Fruit fly (Drosophila melanogaster): ENCODE measurements around the gene Saf6.

The Saf6 gene

dm6 chr2L:852647-853111 lies 36.9 kb upstream of the Saf6 start, which contains the start of the genes CG4291 and kraken (continued):
- TF ChIP-seq MTF-1 (GFP tag; optimal IDR thresholded peaks at IDR 0.05; ENCODE audit: borderline replicate concordance): peak; percentile 64
- TF ChIP-seq Abd-B (GFP tag; optimal IDR thresholded peaks at IDR 0.05): no peak
- TF ChIP-seq lola (GFP tag; optimal IDR thresholded peaks at IDR 0.05): peak in 1 of 3 experiments; percentile 4
- peak; percentile 56; the same call in 1 of the 3 replicates for TF ChIP-seq ase (GFP tag; IDR thresholded peaks at IDR 0.05)
- peak; percentile 21 for TF ChIP-seq Max (GFP tag; optimal IDR thresholded peaks at IDR 0.05)
- TF ChIP-seq unc-4 (GFP tag; IDR thresholded peaks at IDR 0.05; ENCODE audit: partially characterized antibody): peak; percentile 22; the same call in 1 of the 2 replicates
- TF ChIP-seq cwo (GFP tag; optimal IDR thresholded peaks at IDR 0.05): peak; percentile 54
- peak; percentile 49; the same call in 1 of the 2 replicates for TF ChIP-seq CG31441 (GFP tag; IDR thresholded peaks at IDR 0.05)
- peak; percentile 6; the same call in 1 of the 2 replicates for TF ChIP-seq peb (GFP tag; IDR thresholded peaks at IDR 0.05)
- peak; percentile 16; the same call in 1 of the 3 replicates for TF ChIP-seq tgo (GFP tag; IDR thresholded peaks at IDR 0.05)
- no peak for TF ChIP-seq CG18476 (GFP tag; optimal IDR thresholded peaks at IDR 0.05)
- TF ChIP-seq ems (GFP tag; optimal IDR thresholded peaks at IDR 0.05): peak; percentile 45
- no peak for TF ChIP-seq CG32767 (GFP tag; IDR thresholded peaks at IDR 0.05)
- TF ChIP-seq gsb (GFP tag; IDR thresholded peaks at IDR 0.05): peak; percentile 38
- TF ChIP-seq CG10979 (tag; optimal IDR thresholded peaks at IDR 0.05): peak; percentile 3
- peak; percentile 29 for TF ChIP-seq CTCF (GFP tag; optimal IDR thresholded peaks at IDR 0.05)
- no peak; the same call in 2 of the 3 replicates for TF ChIP-seq Mrtf (GFP tag; IDR thresholded peaks at IDR 0.05)
- peak; percentile 75 for TF ChIP-seq CG33213 (GFP tag; optimal IDR thresholded peaks at IDR 0.05)
- TF ChIP-seq CG7928 (GFP tag; optimal IDR thresholded peaks at IDR 0.05): no peak
- no peak for TF ChIP-seq stc (GFP tag; IDR thresholded peaks at IDR 0.05)
- no peak for TF ChIP-seq cas (GFP tag; IDR thresholded peaks at IDR 0.05)
- TF ChIP-seq HmgD (GFP tag; optimal IDR thresholded peaks at IDR 0.05): peak; percentile 23
- TF ChIP-seq Stat92E (GFP tag; optimal IDR thresholded peaks at IDR 0.05): peak in 1 of 3 experiments; percentile 56
- TF ChIP-seq disco-r (GFP tag; optimal IDR thresholded peaks at IDR 0.05): no peak
- TF ChIP-seq D (optimal IDR thresholded peaks at IDR 0.05): no peak
- TF ChIP-seq D (GFP tag; optimal IDR thresholded peaks at IDR 0.05): no peak
- no peak; the same call in 2 of the 3 replicates for TF ChIP-seq gce (GFP tag; IDR thresholded peaks at IDR 0.05)
- no peak for TF ChIP-seq TFAM (GFP tag; optimal IDR thresholded peaks at IDR 0.05)
- peak; percentile 9 for TF ChIP-seq Atf3 (GFP tag; optimal IDR thresholded peaks at IDR 0.05)
- TF ChIP-seq CG13287 (GFP tag; IDR thresholded peaks at IDR 0.05; ENCODE audit: partially characterized antibody): peak; percentile 64
- TF ChIP-seq Six4 (GFP tag; optimal IDR thresholded peaks at IDR 0.05): no peak
- TF ChIP-seq Aef1 (GFP tag; IDR thresholded peaks at IDR 0.05): peak; percentile 56
- TF ChIP-seq Fer3 (tag; optimal IDR thresholded peaks at IDR 0.05): peak; percentile 43
- peak; percentile 67 for TF ChIP-seq zfh2 (GFP tag; optimal IDR thresholded peaks at IDR 0.05)
- peak; percentile 70 for TF ChIP-seq NfI (GFP tag; optimal IDR thresholded peaks at IDR 0.05)
- TF ChIP-seq Doc2 (GFP tag; IDR thresholded peaks at IDR 0.05): no peak
- TF ChIP-seq CG3281 (GFP tag; optimal IDR thresholded peaks at IDR 0.05): peak; percentile 37
- peak; percentile 40 for TF ChIP-seq nmo (GFP tag; optimal IDR thresholded peaks at IDR 0.05)
- no peak for TF ChIP-seq slou (GFP tag; optimal IDR thresholded peaks at IDR 0.05)
- peak; percentile 78 for TF ChIP-seq CG11247 (GFP tag; IDR thresholded peaks at IDR 0.05)
- TF ChIP-seq maf-S (GFP tag; optimal IDR thresholded peaks at IDR 0.05): peak; percentile 53
- peak; percentile 60 for TF ChIP-seq CG9817 (tag; optimal IDR thresholded peaks at IDR 0.05)
- no peak for TF ChIP-seq yki (optimal IDR thresholded peaks at IDR 0.05)
- TF ChIP-seq Doc3 (GFP tag; IDR thresholded peaks at IDR 0.05; ENCODE audit: partially characterized antibody): no peak
- TF ChIP-seq CG3407 (GFP tag; optimal IDR thresholded peaks at IDR 0.05): no peak
- TF ChIP-seq jing (GFP tag; optimal IDR thresholded peaks at IDR 0.05): no peak
- peak; percentile 41 for TF ChIP-seq CG17385 (GFP tag; optimal IDR thresholded peaks at IDR 0.05)
- no peak for TF ChIP-seq Dfd (GFP tag; optimal IDR thresholded peaks at IDR 0.05)
- TF ChIP-seq cato (GFP tag; optimal IDR thresholded peaks at IDR 0.05; ENCODE audit: borderline replicate concordance): no peak
- peak; percentile 60 to 70 for TF ChIP-seq Pdp1 (GFP tag; optimal IDR thresholded peaks at IDR 0.05)
- TF ChIP-seq Kr (GFP tag; optimal IDR thresholded peaks at IDR 0.05): no peak
